Fruit fly (Drosophila melanogaster): ENCODE results near the gene Ino80.

DNA sequence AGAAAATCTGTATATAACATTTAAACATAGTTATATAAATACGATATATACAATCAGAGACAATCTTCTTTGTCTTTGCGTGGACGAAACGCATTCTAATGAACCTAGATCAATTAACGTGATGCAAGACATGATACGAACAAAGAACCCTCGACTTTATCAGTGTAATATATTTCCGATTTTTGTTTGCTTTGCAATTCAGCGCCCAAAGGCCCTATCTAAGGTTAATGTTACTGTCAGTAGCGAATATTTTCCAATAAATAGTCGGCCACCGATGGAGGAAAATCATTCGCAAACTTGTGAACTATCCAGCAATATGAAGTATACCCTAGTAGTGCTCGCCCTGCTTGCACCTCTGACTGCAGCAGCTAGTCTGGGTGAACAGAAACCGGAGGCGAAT lies 9.9 kb downstream of the Ino80 start, which contains the start of gene CG3739:
- TF ChIP-seq Mio (GFP tag; optimal IDR thresholded peaks at IDR 0.05) (no peak), br (GFP tag; optimal IDR thresholded peaks at IDR 0.05) (no peak), lola (GFP tag; optimal IDR thresholded peaks at IDR 0.05) (no peak), jim (GFP tag; optimal IDR thresholded peaks at IDR 0.05) (no peak), psq (GFP tag; optimal IDR thresholded peaks at IDR 0.05) (no peak)
